ENCODE assay signal across 1 fruit fly cellular context in genomic region chr2L:7534917-7535316, dm6.
A peak's percentile ranks its signal among the peaks of the same experiment; 100 is the strongest.
TF ChIP-seq lines count a peak whose summit lies in the region.

No protein-coding gene starts in this region.

TF ChIP-seq in whole organism, embryonic, 481 proteins besides CTCF, POLR2A, EP300 and RAD21 (continued from another document):
- peak; percentile 82 for TF ChIP-seq Ptx1 (GFP tag; IDR thresholded peaks at IDR 0.05; lab: Robert Waterston, UW)
- TF ChIP-seq sna (GFP tag; IDR thresholded peaks at IDR 0.05; lab: Robert Waterston, UW; ENCODE audit: partially characterized antibody): no peak
- TF ChIP-seq CG8944 (GFP tag; optimal IDR thresholded peaks at IDR 0.05; lab: Kevin White, UChicago): peak; percentile 79
- peak; percentile 76 for TF ChIP-seq CG1233 (GFP tag; optimal IDR thresholded peaks at IDR 0.05; lab: Kevin White, UChicago)
- peak; percentile 8 for TF ChIP-seq grn (GFP tag; optimal IDR thresholded peaks at IDR 0.05; lab: Kevin White, UChicago)
- TF ChIP-seq CG11560 (tag; IDR thresholded peaks at IDR 0.05; lab: Robert Waterston, UW): peak; percentile 37; the same call in 1 of the 3 replicates
- peak; percentile 65 for TF ChIP-seq ap (GFP tag; IDR thresholded peaks at IDR 0.05; lab: Robert Waterston, UW)
- no peak for TF ChIP-seq cad (GFP tag; optimal IDR thresholded peaks at IDR 0.05; lab: Kevin White, UChicago)
- peak; percentile 47 for TF ChIP-seq Asciz (GFP tag; optimal IDR thresholded peaks at IDR 0.05; lab: Kevin White, UChicago)
- TF ChIP-seq CG43689 (GFP tag; IDR thresholded peaks at IDR 0.05; lab: Robert Waterston, UW): 0 out of 2 replicates have a peak, but pooled peaks have one; percentile 6
- peak; percentile 64 for TF ChIP-seq CG5180 (GFP tag; optimal IDR thresholded peaks at IDR 0.05; lab: Kevin White, UChicago)
- TF ChIP-seq H15 (GFP tag; IDR thresholded peaks at IDR 0.05; lab: Robert Waterston, UW): peak; percentile 79
- TF ChIP-seq HLHmδ (GFP tag; optimal IDR thresholded peaks at IDR 0.05; lab: Kevin White, UChicago): peak; percentile 91
- peak; percentile 87 for TF ChIP-seq onecut (GFP tag; IDR thresholded peaks at IDR 0.05; lab: Robert Waterston, UW)
- no peak for TF ChIP-seq CG3838 (GFP tag; optimal IDR thresholded peaks at IDR 0.05; lab: Kevin White, UChicago)
- TF ChIP-seq Dref (GFP tag; IDR thresholded peaks at IDR 0.05; lab: Robert Waterston, UW): no peak
- no peak for TF ChIP-seq CG3995 (GFP tag; optimal IDR thresholded peaks at IDR 0.05; lab: Kevin White, UChicago)
- TF ChIP-seq Fer2 (tag; optimal IDR thresholded peaks at IDR 0.05; lab: Kevin White, UChicago): peak; percentile 33
- TF ChIP-seq wdn (GFP tag; IDR thresholded peaks at IDR 0.05; lab: Robert Waterston, UW): peak; percentile 68
- peak; percentile 83 for TF ChIP-seq CG42726 (GFP tag; IDR thresholded peaks at IDR 0.05; lab: Robert Waterston, UW; ENCODE audit: partially characterized antibody)
- TF ChIP-seq Taf1 (GFP tag; IDR thresholded peaks at IDR 0.05; lab: Robert Waterston, UW): peak; percentile 53
- TF ChIP-seq Hmx (GFP tag; optimal IDR thresholded peaks at IDR 0.05; lab: Kevin White, UChicago): no peak
- TF ChIP-seq CG7357 (GFP tag; IDR thresholded peaks at IDR 0.05; lab: Robert Waterston, UW): peak; percentile 56; the same call in 1 of the 3 replicates
- peak; percentile 5 for TF ChIP-seq Dip3 (GFP tag; optimal IDR thresholded peaks at IDR 0.05; lab: Kevin White, UChicago)
- TF ChIP-seq CG8281 (tag; optimal IDR thresholded peaks at IDR 0.05; lab: Kevin White, UChicago): peak; percentile 1
- TF ChIP-seq HmgD (GFP tag; optimal IDR thresholded peaks at IDR 0.05; lab: Kevin White, UChicago): peak; percentile 86
- TF ChIP-seq chm (GFP tag; IDR thresholded peaks at IDR 0.05; lab: Robert Waterston, UW): peak; percentile 76
- peak; percentile 56; the same call in 1 of the 2 replicates for TF ChIP-seq CG31441 (GFP tag; IDR thresholded peaks at IDR 0.05; lab: Robert Waterston, UW)
- peak; percentile 80 for TF ChIP-seq mirr (GFP tag; optimal IDR thresholded peaks at IDR 0.05; lab: Kevin White, UChicago)
- no peak for TF ChIP-seq run (tag; optimal IDR thresholded peaks at IDR 0.05; lab: Kevin White, UChicago)
- no peak for TF ChIP-seq Dll (GFP tag; IDR thresholded peaks at IDR 0.05; lab: Robert Waterston, UW; ENCODE audit: partially characterized antibody)
- peak; percentile 77 for TF ChIP-seq tgo (GFP tag; IDR thresholded peaks at IDR 0.05; lab: Robert Waterston, UW)
- TF ChIP-seq pzg (GFP tag; optimal IDR thresholded peaks at IDR 0.05; lab: Kevin White, UChicago): peak; percentile 8
- no peak for TF ChIP-seq hth (optimal IDR thresholded peaks at IDR 0.05; lab: Kevin White, UChicago)
- TF ChIP-seq CG4424 (GFP tag; optimal IDR thresholded peaks at IDR 0.05; lab: Kevin White, UChicago): peak; percentile 83
- peak; percentile 91 for TF ChIP-seq CG8290 (GFP tag; optimal IDR thresholded peaks at IDR 0.05; lab: Kevin White, UChicago)
- peak; percentile 87 to 95 for TF ChIP-seq CG8290 (tag; optimal IDR thresholded peaks at IDR 0.05; lab: Kevin White, UChicago)
- TF ChIP-seq NFAT (GFP tag; IDR thresholded peaks at IDR 0.05; lab: Robert Waterston, UW): peak; percentile 95
- peak; percentile 35 for TF ChIP-seq nerfin-1 (tag; optimal IDR thresholded peaks at IDR 0.05; lab: Kevin White, UChicago)
- peak; percentile 18 for TF ChIP-seq CG10274 (GFP tag; optimal IDR thresholded peaks at IDR 0.05; lab: Kevin White, UChicago)
- TF ChIP-seq Bteb2 (GFP tag; optimal IDR thresholded peaks at IDR 0.05; lab: Kevin White, UChicago): peak; percentile 27
